Fruit fly (Drosophila melanogaster): ENCODE data around the gene AkhR.

AkhR gene

DNA sequence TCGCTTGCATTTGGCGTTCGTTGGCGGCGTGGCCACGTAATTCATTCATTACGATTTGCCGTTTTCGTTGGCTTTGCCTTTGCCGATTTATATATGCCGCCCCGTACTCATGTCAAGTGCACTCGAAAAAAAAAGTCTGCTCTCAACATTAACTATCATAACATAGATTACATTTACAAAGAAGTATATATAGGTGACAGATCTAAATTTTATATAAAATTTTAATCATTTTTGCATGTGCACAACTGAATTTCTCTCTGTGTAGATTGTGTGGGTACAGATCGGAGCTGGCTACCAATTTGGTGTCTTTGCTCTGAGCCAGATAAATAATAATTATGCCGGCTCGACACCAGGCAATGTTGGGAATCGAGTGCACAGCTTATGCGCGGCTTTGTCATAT, 17.6 kb downstream of the AkhR start (continued):
- TF ChIP-seq Stat92E (GFP tag; optimal IDR thresholded peaks at IDR 0.05), result no peak
- TF ChIP-seq Sox102F (GFP tag; optimal IDR thresholded peaks at IDR 0.05), result peak; percentile 59
- TF ChIP-seq CG18262 (tag; optimal IDR thresholded peaks at IDR 0.05), result peak; percentile 47
- TF ChIP-seq CG10274 (GFP tag; optimal IDR thresholded peaks at IDR 0.05), result no peak
- peak; percentile 81 for TF ChIP-seq vvl (GFP tag; IDR thresholded peaks at IDR 0.05)
- TF ChIP-seq Abd-B (GFP tag; optimal IDR thresholded peaks at IDR 0.05), result peak; percentile 13
- TF ChIP-seq Tbp (GFP tag; optimal IDR thresholded peaks at IDR 0.05), result no peak
- TF ChIP-seq br (optimal IDR thresholded peaks at IDR 0.05), result no peak
- TF ChIP-seq gsb (GFP tag; IDR thresholded peaks at IDR 0.05), result no peak
- peak; percentile 47 for TF ChIP-seq CG2120 (GFP tag; optimal IDR thresholded peaks at IDR 0.05)
- TF ChIP-seq CG8290 (GFP tag; optimal IDR thresholded peaks at IDR 0.05), result no peak
- TF ChIP-seq CG8290 (tag; optimal IDR thresholded peaks at IDR 0.05), result no peak
- TF ChIP-seq pho (GFP tag; optimal IDR thresholded peaks at IDR 0.05), result no peak
- TF ChIP-seq CHES-1-like (GFP tag; optimal IDR thresholded peaks at IDR 0.05), result no peak
- TF ChIP-seq CrebB (tag; optimal IDR thresholded peaks at IDR 0.05), result no peak
- no peak for TF ChIP-seq kay (GFP tag; optimal IDR thresholded peaks at IDR 0.05)
- no peak for TF ChIP-seq CG31365 (tag; optimal IDR thresholded peaks at IDR 0.05)
- TF ChIP-seq zen (tag; optimal IDR thresholded peaks at IDR 0.05), result peak; percentile 68
- TF ChIP-seq Lhr (GFP tag; optimal IDR thresholded peaks at IDR 0.05), result no peak
- TF ChIP-seq Six4 (GFP tag; optimal IDR thresholded peaks at IDR 0.05), result peak; percentile 18
- peak; percentile 75; the same call in 1 of the 3 replicates for TF ChIP-seq CG34422 (GFP tag; IDR thresholded peaks at IDR 0.05)
- no peak for TF ChIP-seq C15 (GFP tag; IDR thresholded peaks at IDR 0.05)
- TF ChIP-seq slbo (GFP tag; IDR thresholded peaks at IDR 0.05), result peak; percentile 71
- no peak for TF ChIP-seq twi (tag; optimal IDR thresholded peaks at IDR 0.05)
- TF ChIP-seq CG7745 (tag; optimal IDR thresholded peaks at IDR 0.05), result no peak
- no peak for TF ChIP-seq chinmo (GFP tag; IDR thresholded peaks at IDR 0.05; ENCODE audit: partially characterized antibody)
- TF ChIP-seq corto (GFP tag; optimal IDR thresholded peaks at IDR 0.05), result no peak
- TF ChIP-seq CG17568 (GFP tag; optimal IDR thresholded peaks at IDR 0.05), result no peak
- TF ChIP-seq CG33557 (GFP tag; optimal IDR thresholded peaks at IDR 0.05), result no peak
- no peak for TF ChIP-seq CG11560 (tag; IDR thresholded peaks at IDR 0.05)
- peak; percentile 62 for TF ChIP-seq CG9727 (GFP tag; optimal IDR thresholded peaks at IDR 0.05)
- no peak for TF ChIP-seq CG17186 (GFP tag; optimal IDR thresholded peaks at IDR 0.05)
- TF ChIP-seq lov (optimal IDR thresholded peaks at IDR 0.05), result no peak
- peak; percentile 68; the same call in 1 of the 3 replicates for TF ChIP-seq lov (GFP tag; IDR thresholded peaks at IDR 0.05)
- 0 out of 2 replicates have a peak, but pooled peaks have one; percentile 43 for TF ChIP-seq CG7372 (GFP tag; IDR thresholded peaks at IDR 0.05)
- TF ChIP-seq ATbp (GFP tag; optimal IDR thresholded peaks at IDR 0.05), result peak; percentile 13
- no peak for TF ChIP-seq tup (GFP tag; optimal IDR thresholded peaks at IDR 0.05)
- peak; percentile 26 for TF ChIP-seq CG13775 (GFP tag; optimal IDR thresholded peaks at IDR 0.05)
- TF ChIP-seq ewg (GFP tag; optimal IDR thresholded peaks at IDR 0.05), result no peak
- no peak for TF ChIP-seq sqz (GFP tag; optimal IDR thresholded peaks at IDR 0.05)
- TF ChIP-seq CG2875 (GFP tag; optimal IDR thresholded peaks at IDR 0.05), result no peak
- TF ChIP-seq pnt (GFP tag; optimal IDR thresholded peaks at IDR 0.05), result no peak
- peak; percentile 58 for TF ChIP-seq CG32767 (GFP tag; IDR thresholded peaks at IDR 0.05)
- TF ChIP-seq prd (optimal IDR thresholded peaks at IDR 0.05), result no peak
- peak; percentile 87 for TF ChIP-seq prd (GFP tag; IDR thresholded peaks at IDR 0.05)
- no peak for TF ChIP-seq CG7963 (GFP tag; IDR thresholded peaks at IDR 0.05; ENCODE audit: partially characterized antibody)
- TF ChIP-seq Side (GFP tag; optimal IDR thresholded peaks at IDR 0.05), result no peak
- no peak for TF ChIP-seq ems (GFP tag; optimal IDR thresholded peaks at IDR 0.05)
- no peak for TF ChIP-seq hkb (optimal IDR thresholded peaks at IDR 0.05)
- peak; percentile 24; the same call in 1 of the 2 replicates for TF ChIP-seq hkb (GFP tag; IDR thresholded peaks at IDR 0.05)
- TF ChIP-seq chm (GFP tag; IDR thresholded peaks at IDR 0.05), result no peak
- peak; percentile 64 for TF ChIP-seq Rfx (GFP tag; IDR thresholded peaks at IDR 0.05)
- no peak for TF ChIP-seq Ravus (GFP tag; IDR thresholded peaks at IDR 0.05)

Measured in whole organism, embryonic.